Fruit fly (Drosophila melanogaster): ENCODE results near the gene grp.

grp gene

DNA sequence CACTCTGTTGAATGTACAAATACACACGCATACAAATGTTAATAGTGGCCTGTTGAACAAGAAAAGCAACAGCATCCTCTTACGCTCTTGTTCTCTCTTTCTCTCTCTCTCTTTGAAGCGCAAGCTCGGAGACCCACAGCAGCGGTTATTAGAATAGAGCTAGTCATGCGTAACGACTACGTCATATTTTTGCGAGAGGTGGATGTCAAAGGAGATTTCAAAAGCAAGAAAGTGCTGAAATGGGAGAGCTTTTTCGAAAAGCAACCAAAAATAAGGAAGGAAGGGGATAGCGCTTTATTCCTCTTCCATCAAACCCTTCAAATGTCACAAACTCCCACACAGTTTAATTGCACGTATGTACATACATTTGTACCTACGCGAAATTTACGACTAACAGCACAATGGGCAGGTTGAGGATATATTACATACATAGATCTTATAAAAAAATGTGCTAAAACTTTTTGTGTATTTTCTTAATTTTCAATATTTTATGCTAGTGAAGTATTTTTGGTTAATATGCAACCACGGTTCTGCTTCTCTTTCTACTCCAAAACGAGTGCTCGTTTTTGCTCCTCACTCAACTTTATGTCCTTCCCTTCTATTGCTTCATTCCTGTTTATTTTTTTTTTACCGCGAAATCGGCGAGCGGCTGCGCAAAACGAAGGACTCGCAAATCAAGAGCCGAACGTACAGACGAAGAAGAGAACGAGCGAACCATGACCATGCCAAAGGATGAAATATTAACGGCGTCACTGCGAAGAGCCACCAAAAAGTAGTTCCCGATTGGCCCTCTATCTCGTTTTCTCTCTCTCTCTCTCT lies 10.2 kb downstream of the grp start (continued):
- TF ChIP-seq CG6765 (GFP tag; optimal IDR thresholded peaks at IDR 0.05) (no peak), CG14014 (GFP tag; IDR thresholded peaks at IDR 0.05) (no peak), phol (tag; optimal IDR thresholded peaks at IDR 0.05) (no peak), cwo (GFP tag; optimal IDR thresholded peaks at IDR 0.05) (no peak), kah (GFP tag; optimal IDR thresholded peaks at IDR 0.05) (no peak), CG2202 (tag; optimal IDR thresholded peaks at IDR 0.05) (no peak), CG18262 (tag; optimal IDR thresholded peaks at IDR 0.05) (no peak), Ptx1 (GFP tag; IDR thresholded peaks at IDR 0.05) (peak; percentile 44; the same call in 1 of the 2 replicates), zfh2 (GFP tag; optimal IDR thresholded peaks at IDR 0.05) (no peak), Nf-YA (GFP tag; IDR thresholded peaks at IDR 0.05) (no peak), nmo (GFP tag; optimal IDR thresholded peaks at IDR 0.05) (no peak), fd3F (GFP tag; optimal IDR thresholded peaks at IDR 0.05) (no peak), wor (GFP tag; IDR thresholded peaks at IDR 0.05) (no peak), Stat92E (GFP tag; optimal IDR thresholded peaks at IDR 0.05) (no peak), CG34422 (GFP tag; IDR thresholded peaks at IDR 0.05) (no peak), CoRest (tag; optimal IDR thresholded peaks at IDR 0.05) (peak; percentile 45), z (GFP tag; IDR thresholded peaks at IDR 0.05) (no peak), lola (GFP tag; optimal IDR thresholded peaks at IDR 0.05) (peak in 1 of 3 experiments; percentile 8), CG11504 (tag; optimal IDR thresholded peaks at IDR 0.05) (peak; percentile 57), Pdp1 (GFP tag; optimal IDR thresholded peaks at IDR 0.05) (no peak), Dref (GFP tag; IDR thresholded peaks at IDR 0.05) (no peak), CG17612 (GFP tag; IDR thresholded peaks at IDR 0.05) (no peak), abd-A (tag; optimal IDR thresholded peaks at IDR 0.05) (no peak), Xbp1 (GFP tag; optimal IDR thresholded peaks at IDR 0.05) (peak; percentile 10), Dad (GFP tag; optimal IDR thresholded peaks at IDR 0.05) (no peak), CG9876 (GFP tag; optimal IDR thresholded peaks at IDR 0.05) (no peak), tgo (GFP tag; IDR thresholded peaks at IDR 0.05) (no peak), vvl (GFP tag; IDR thresholded peaks at IDR 0.05) (no peak; the same call in 1 of the 2 replicates), ap (GFP tag; IDR thresholded peaks at IDR 0.05) (no peak), CG4328 (GFP tag; optimal IDR thresholded peaks at IDR 0.05) (no peak), CG9609 (GFP tag; optimal IDR thresholded peaks at IDR 0.05) (no peak), nom (GFP tag; optimal IDR thresholded peaks at IDR 0.05) (peak; percentile 30), tll (GFP tag; optimal IDR thresholded peaks at IDR 0.05) (no peak), CG2120 (GFP tag; optimal IDR thresholded peaks at IDR 0.05) (peak; percentile 68), nerfin-1 (tag; optimal IDR thresholded peaks at IDR 0.05) (peak; percentile 38), trem (tag; optimal IDR thresholded peaks at IDR 0.05) (no peak), CG12071 (GFP tag; optimal IDR thresholded peaks at IDR 0.05) (no peak), Dfd (GFP tag; optimal IDR thresholded peaks at IDR 0.05) (no peak), CG2678 (tag; optimal IDR thresholded peaks at IDR 0.05) (no peak), chif (GFP tag; optimal IDR thresholded peaks at IDR 0.05) (peak in 1 of 2 experiments; percentile 41), zen (tag; optimal IDR thresholded peaks at IDR 0.05) (no peak), CG15479 (GFP tag; optimal IDR thresholded peaks at IDR 0.05) (no peak), klu (GFP tag; IDR thresholded peaks at IDR 0.05) (no peak), TFAM (GFP tag; optimal IDR thresholded peaks at IDR 0.05) (no peak), onecut (GFP tag; IDR thresholded peaks at IDR 0.05) (0 out of 2 replicates have a peak, but pooled peaks have one; percentile 18), BEAF-32 (GFP tag; optimal IDR thresholded peaks at IDR 0.05) (no peak), gce (GFP tag; IDR thresholded peaks at IDR 0.05) (no peak), CG11695 (GFP tag; IDR thresholded peaks at IDR 0.05) (0 out of 3 replicates have a peak, but pooled peaks have one; percentile 12)
